Worm (Caenorhabditis elegans): Measurements from ENCODE around the gene orc-2.

orc-2 gene

DNA sequence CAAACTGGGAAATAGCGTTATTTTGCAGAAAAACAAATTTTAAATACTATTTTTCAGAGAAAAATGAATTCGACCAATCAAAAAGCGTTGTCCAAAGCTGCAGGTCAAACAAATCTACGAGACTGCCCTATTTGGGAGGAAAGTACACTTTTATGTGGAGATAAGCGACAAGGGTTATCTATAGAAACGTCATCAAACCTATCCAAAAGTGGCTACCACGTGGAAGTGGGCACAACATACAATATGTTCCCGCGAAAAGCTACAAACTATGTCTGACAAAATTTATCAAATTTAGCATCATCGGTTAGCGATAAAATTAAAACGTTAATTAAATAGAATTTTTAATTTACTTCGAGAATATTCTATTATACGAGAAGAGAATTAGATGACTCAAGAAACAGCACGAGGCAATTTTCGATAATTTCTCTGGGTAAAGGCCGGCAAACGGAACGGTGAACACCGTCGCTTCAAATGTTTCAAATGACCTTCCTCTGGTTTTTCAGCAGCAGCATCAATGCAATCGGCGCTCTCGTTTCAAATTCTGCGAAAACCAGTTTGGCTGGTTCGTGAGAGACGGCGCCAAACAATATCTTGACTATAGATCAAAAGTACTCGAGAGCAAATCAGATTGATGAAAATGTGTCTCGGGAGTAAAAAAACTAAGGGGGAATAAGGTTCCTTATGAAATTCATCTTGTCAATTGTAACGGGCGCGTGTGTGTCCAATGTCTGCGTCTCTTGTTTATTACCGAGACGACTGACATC lies 11.8 kb upstream of the orc-2 start:
- TF ChIP-seq nhr-77 (tag; optimal IDR thresholded peaks at IDR 0.05) (no peak), crh-2 (tag; optimal IDR thresholded peaks at IDR 0.05) (peak; percentile 77), sma-3 (GFP tag; optimal IDR thresholded peaks at IDR 0.05) (peak; percentile 40), sma-9 (GFP tag; optimal IDR thresholded peaks at IDR 0.05) (peak; percentile 87), sma-9 (tag; optimal IDR thresholded peaks at IDR 0.05) (no peak), fos-1 (tag; optimal IDR thresholded peaks at IDR 0.05) (peak; percentile 28), egl-27 (tag; optimal IDR thresholded peaks at IDR 0.05) (no peak), lsy-2 (tag; optimal IDR thresholded peaks at IDR 0.05) (peak in 1 of 2 experiments; percentile 2), nhr-21 (tag; optimal IDR thresholded peaks at IDR 0.05) (peak; percentile 28), nhr-25 (tag; optimal IDR thresholded peaks at IDR 0.05) (peak; percentile 52), sem-4 (tag; optimal IDR thresholded peaks at IDR 0.05) (peak; percentile 2)

DNA sequence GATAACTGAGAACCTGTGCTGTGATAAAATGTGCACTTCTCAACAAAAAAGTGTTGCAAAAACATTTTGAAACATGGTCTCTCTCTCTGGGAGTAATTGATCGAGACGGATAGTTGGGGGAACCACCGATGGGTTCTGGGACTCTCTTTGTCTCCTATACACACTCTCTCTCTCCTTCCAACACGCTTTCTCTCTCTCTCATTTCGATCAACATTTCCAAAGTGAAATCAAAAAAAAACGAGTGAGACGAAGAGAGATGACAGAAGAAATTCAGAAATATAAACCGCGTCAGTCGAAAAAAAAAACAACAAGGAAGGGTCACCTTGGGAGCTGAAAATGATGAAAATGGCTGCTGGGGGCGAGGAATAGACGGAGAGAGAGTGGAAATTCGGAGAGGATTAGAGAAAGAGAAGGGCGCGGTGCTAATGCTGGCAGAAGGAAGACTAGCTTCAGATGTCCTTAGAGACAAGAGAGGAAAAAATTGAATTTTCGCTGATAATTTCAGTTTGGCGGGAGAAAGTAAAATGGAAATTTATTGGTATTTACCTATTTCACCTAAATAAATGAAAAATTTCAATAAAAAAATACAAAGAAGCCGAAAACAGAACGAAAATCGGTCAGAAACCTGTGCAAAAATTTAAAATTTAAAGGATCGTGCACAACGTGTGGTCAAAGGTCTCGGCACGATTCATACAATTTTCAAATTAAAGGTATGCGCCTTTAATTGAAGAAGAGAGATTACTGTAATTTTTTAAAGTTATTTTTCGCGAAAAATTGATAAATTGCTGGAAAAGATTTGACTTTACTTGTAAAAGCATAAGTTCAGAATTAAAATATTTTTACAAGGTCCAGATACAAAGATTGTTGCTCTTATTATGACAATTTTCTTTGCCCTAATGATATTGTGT lies 10.7 kb upstream of the orc-2 start:
- TF ChIP-seq elt-1 (tag; optimal IDR thresholded peaks at IDR 0.05) (no peak), mbf-1 (tag; optimal IDR thresholded peaks at IDR 0.05) (no peak), unc-55 (GFP tag; optimal IDR thresholded peaks at IDR 0.05) (peak; percentile 4), unc-62 (GFP tag; optimal IDR thresholded peaks at IDR 0.05) (no peak), Y55F3AM.14 (GFP tag; optimal IDR thresholded peaks at IDR 0.05) (no peak), skn-1 (tag; optimal IDR thresholded peaks at IDR 0.05) (no peak), mab-5 (tag; optimal IDR thresholded peaks at IDR 0.05) (no peak), alr-1 (tag; optimal IDR thresholded peaks at IDR 0.05) (no peak), nhr-12 (tag; optimal IDR thresholded peaks at IDR 0.05) (no peak), dmd-4 (tag; optimal IDR thresholded peaks at IDR 0.05) (no peak), sma-9 (GFP tag; optimal IDR thresholded peaks at IDR 0.05) (no peak), sma-9 (tag; optimal IDR thresholded peaks at IDR 0.05) (no peak), unc-39 (tag; optimal IDR thresholded peaks at IDR 0.05) (no peak), lsy-2 (tag; optimal IDR thresholded peaks at IDR 0.05) (no peak), nhr-25 (tag; optimal IDR thresholded peaks at IDR 0.05) (peak; percentile 12), nhr-237 (tag; optimal IDR thresholded peaks at IDR 0.05) (no peak), lin-13 (GFP tag; optimal IDR thresholded peaks at IDR 0.05) (no peak), lin-11 (tag; optimal IDR thresholded peaks at IDR 0.05) (no peak), ztf-4 (tag; optimal IDR thresholded peaks at IDR 0.05) (no peak), elt-3 (tag; optimal IDR thresholded peaks at IDR 0.05) (no peak), ztf-11 (tag; optimal IDR thresholded peaks at IDR 0.05) (no peak), blmp-1 (tag; optimal IDR thresholded peaks at IDR 0.05; ENCODE audit: insufficient read depth) (peak; percentile 76), nhr-10 (tag; optimal IDR thresholded peaks at IDR 0.05) (no peak), ceh-16 (tag; optimal IDR thresholded peaks at IDR 0.05) (no peak), egl-27 (tag; optimal IDR thresholded peaks at IDR 0.05) (no peak), mdl-1 (tag; optimal IDR thresholded peaks at IDR 0.05) (no peak), crh-2 (tag; optimal IDR thresholded peaks at IDR 0.05) (no peak), aly-2 (tag; optimal IDR thresholded peaks at IDR 0.05) (no peak), F13H6.1 (tag; optimal IDR thresholded peaks at IDR 0.05) (no peak), C34F6.9 (tag; optimal IDR thresholded peaks at IDR 0.05) (peak; percentile 6), nhr-129 (tag; optimal IDR thresholded peaks at IDR 0.05) (peak; percentile 67), zag-1 (tag; optimal IDR thresholded peaks at IDR 0.05) (no peak), ZK546.5 (tag; optimal IDR thresholded peaks at IDR 0.05) (no peak), nhr-6 (tag; optimal IDR thresholded peaks at IDR 0.05) (no peak), fos-1 (tag; optimal IDR thresholded peaks at IDR 0.05) (no peak), ama-1 (optimal IDR thresholded peaks at IDR 0.05) (no peak), lin-39 (tag; optimal IDR thresholded peaks at IDR 0.05) (no peak), peb-1 (tag; optimal IDR thresholded peaks at IDR 0.05) (no peak), gmeb-1 (tag; optimal IDR thresholded peaks at IDR 0.05) (no peak), ceh-82 (tag; optimal IDR thresholded peaks at IDR 0.05) (no peak), nhr-11 (tag; optimal IDR thresholded peaks at IDR 0.05) (no peak), sma-3 (GFP tag; optimal IDR thresholded peaks at IDR 0.05) (no peak), nhr-21 (tag; optimal IDR thresholded peaks at IDR 0.05) (no peak), ztf-1 (GFP tag; conservative IDR thresholded peaks at IDR 0.05) (no peak), sem-4 (tag; optimal IDR thresholded peaks at IDR 0.05) (no peak)
